Fruit fly (Drosophila melanogaster): ENCODE data around the gene inaF-C.
A peak's percentile ranks its signal among the peaks of the same experiment; 100 is the strongest.

inaF-C gene

dm6 chrX:11715937-11716730 lies 15.4 kb downstream of the inaF-C start (continued):
- TF ChIP-seq HLH4C (GFP tag; IDR thresholded peaks at IDR 0.05; ENCODE audit: partially characterized antibody) (no peak; the same call in 2 of the 3 replicates), inv (GFP tag; IDR thresholded peaks at IDR 0.05; ENCODE audit: partially characterized antibody) (0 out of 2 replicates have a peak, but pooled peaks have one; percentile 28), gem (tag; optimal IDR thresholded peaks at IDR 0.05) (peak; percentile 93), CG8388 (GFP tag; optimal IDR thresholded peaks at IDR 0.05) (peak; percentile 82), D (optimal IDR thresholded peaks at IDR 0.05) (no peak), D (GFP tag; optimal IDR thresholded peaks at IDR 0.05) (peak; percentile 87), corto (GFP tag; optimal IDR thresholded peaks at IDR 0.05) (peak; percentile 70), mam (GFP tag; optimal IDR thresholded peaks at IDR 0.05) (peak; percentile 89), H2.0 (GFP tag; IDR thresholded peaks at IDR 0.05) (peak; percentile 65), knrl (GFP tag; IDR thresholded peaks at IDR 0.05; ENCODE audit: partially characterized antibody) (peak; percentile 62; the same call in 2 of the 3 replicates), CG30431 (GFP tag; optimal IDR thresholded peaks at IDR 0.05) (peak; percentile 74), ATbp (GFP tag; optimal IDR thresholded peaks at IDR 0.05) (peak; percentile 75), CG15479 (GFP tag; optimal IDR thresholded peaks at IDR 0.05) (peak; percentile 95)

DNA sequence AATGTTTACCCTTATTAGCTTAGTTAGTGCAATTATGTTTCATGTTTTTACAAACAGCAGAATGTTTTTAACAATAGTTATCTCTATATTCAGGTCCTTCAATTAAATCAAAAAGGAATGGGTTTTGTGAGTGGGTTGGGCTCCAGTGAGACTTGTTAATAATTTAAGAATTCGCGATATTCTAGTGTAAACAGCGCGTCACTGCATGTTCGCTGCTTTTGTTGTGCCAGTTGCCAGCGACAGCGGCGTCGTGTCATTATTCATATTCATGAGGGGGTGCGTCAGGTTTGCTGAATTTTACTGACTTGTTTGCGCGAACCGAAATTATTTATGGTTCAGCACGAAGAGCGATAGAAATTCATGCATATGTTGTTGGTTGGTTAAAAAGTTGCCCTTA lies 16.3 kb downstream of the inaF-C start, which contains the start of gene Amun:
Amun (minus strand) TSS at position 303 of the 397 bp plus-strand sequence.
- TF ChIP-seq CG6683 (GFP tag; optimal IDR thresholded peaks at IDR 0.05) = no peak
- TF ChIP-seq CG3847 (GFP tag; IDR thresholded peaks at IDR 0.05) = 0 out of 2 replicates have a peak, but pooled peaks have one; percentile 13
- no peak for TF ChIP-seq CG1602 (GFP tag; optimal IDR thresholded peaks at IDR 0.05)
- no peak for TF ChIP-seq CG12236 (GFP tag; optimal IDR thresholded peaks at IDR 0.05)
- peak; percentile 36 for TF ChIP-seq CG3281 (GFP tag; optimal IDR thresholded peaks at IDR 0.05)
- TF ChIP-seq NfI (GFP tag; optimal IDR thresholded peaks at IDR 0.05) = peak; percentile 32
- no peak for TF ChIP-seq pros (GFP tag; optimal IDR thresholded peaks at IDR 0.05)
- TF ChIP-seq Hmr (GFP tag; optimal IDR thresholded peaks at IDR 0.05) = peak; percentile 35
- TF ChIP-seq sens (GFP tag) = peak; percentile 80
- TF ChIP-seq CG34422 (GFP tag; IDR thresholded peaks at IDR 0.05) = 0 out of 3 replicates have a peak, but pooled peaks have one; percentile 17
- TF ChIP-seq en (GFP tag; optimal IDR thresholded peaks at IDR 0.05) = peak; percentile 26
- TF ChIP-seq CG16779 (GFP tag; IDR thresholded peaks at IDR 0.05) = 0 out of 2 replicates have a peak, but pooled peaks have one; percentile 42
- peak; percentile 25 for TF ChIP-seq Hsf (GFP tag; optimal IDR thresholded peaks at IDR 0.05)
- TF ChIP-seq CG3065 (GFP tag; optimal IDR thresholded peaks at IDR 0.05) = no peak
- no peak for TF ChIP-seq ac (GFP tag; optimal IDR thresholded peaks at IDR 0.05)
- TF ChIP-seq gem (tag; optimal IDR thresholded peaks at IDR 0.05) = peak; percentile 32
- no peak for TF ChIP-seq CG6689 (GFP tag; IDR thresholded peaks at IDR 0.05)
- no peak for TF ChIP-seq her (GFP tag; optimal IDR thresholded peaks at IDR 0.05)
- TF ChIP-seq Aef1 (GFP tag; IDR thresholded peaks at IDR 0.05) = peak; percentile 21; the same call in 1 of the 3 replicates
- peak; percentile 46; the same call in 1 of the 2 replicates for TF ChIP-seq ssp (GFP tag; IDR thresholded peaks at IDR 0.05)
- no peak for TF ChIP-seq CG9876 (GFP tag; optimal IDR thresholded peaks at IDR 0.05)
- no peak for TF ChIP-seq cad (GFP tag; optimal IDR thresholded peaks at IDR 0.05)
- no peak for TF ChIP-seq dm (GFP tag; optimal IDR thresholded peaks at IDR 0.05)
- peak; percentile 25 for TF ChIP-seq CG4424 (GFP tag; optimal IDR thresholded peaks at IDR 0.05)
- TF ChIP-seq Med (GFP tag) = peak; percentile 75
- peak; percentile 45 for TF ChIP-seq Antp (GFP tag; optimal IDR thresholded peaks at IDR 0.05)
- peak; percentile 73 for TF ChIP-seq Rfx (GFP tag; IDR thresholded peaks at IDR 0.05)
- peak; percentile 4 for TF ChIP-seq CG12391 (tag; optimal IDR thresholded peaks at IDR 0.05)
- peak; percentile 15; the same call in 1 of the 3 replicates for TF ChIP-seq ci (GFP tag; IDR thresholded peaks at IDR 0.05)
- TF ChIP-seq ewg (GFP tag; optimal IDR thresholded peaks at IDR 0.05) = peak; percentile 6
- peak in 1 of 2 experiments; percentile 35 for TF ChIP-seq Pdp1 (GFP tag; optimal IDR thresholded peaks at IDR 0.05)
- no peak for TF ChIP-seq chm (GFP tag; IDR thresholded peaks at IDR 0.05)
- no peak for TF ChIP-seq btn (GFP tag; optimal IDR thresholded peaks at IDR 0.05)
- TF ChIP-seq ase (GFP tag; IDR thresholded peaks at IDR 0.05) = no peak
- no peak for TF ChIP-seq run (tag; optimal IDR thresholded peaks at IDR 0.05)
- 0 out of 3 replicates have a peak, but pooled peaks have one; percentile 36 for TF ChIP-seq H15 (GFP tag; IDR thresholded peaks at IDR 0.05)
